Worm (Caenorhabditis elegans) whole organism, late embryonic: Measurements from ENCODE around the gene ZC412.10.
A peak's percentile ranks its signal among the peaks of the same experiment; 100 is the strongest.

ENCODE experiments used
- C38D4.7 ChIP-seq: fragments of 200-800 bp; sonication (Bioruptor generic); optimal IDR thresholded peaks from 2 replicates; lab custom pipeline; 2018; ENCODE audit warnings: mild to moderate bottlenecking, missing genetic modification characterization, moderate library complexity, missing compliant biosample characterization
- T23F11.4 ChIP-seq: fragments of 200-800 bp; sonication (Bioruptor generic); optimal IDR thresholded peaks from 2 replicates; lab custom pipeline; 2018; ENCODE audit warnings: mild to moderate bottlenecking, missing genetic modification characterization, missing compliant biosample characterization
- Y22D7AL.16 ChIP-seq: sonication (generic microtip); optimal IDR thresholded peaks from 2 replicates; lab custom pipeline; 2016; ENCODE audit warnings: missing genetic modification characterization, missing compliant biosample characterization
- ahr-1 ChIP-seq: sonication (generic microtip); optimal IDR thresholded peaks from 2 replicates; lab custom pipeline; 2016; ENCODE audit warnings: missing genetic modification characterization, missing compliant biosample characterization
- ama-1 ChIP-seq: fragments of 150-350 bp; optimal IDR thresholded peaks from 2 replicates; lab custom pipeline; 2014
- ceh-18 ChIP-seq: sonication (generic microtip); optimal IDR thresholded peaks from 2 replicates; lab custom pipeline; 2016; ENCODE audit warnings: missing genetic modification characterization, missing compliant biosample characterization
- ceh-24 ChIP-seq: sonication (generic microtip); optimal IDR thresholded peaks from 2 replicates; lab custom pipeline; 2016; ENCODE audit warnings: mild to moderate bottlenecking, missing genetic modification characterization, missing compliant biosample characterization
- ceh-30 ChIP-seq: fragments of 150-350 bp; optimal IDR thresholded peaks from 2 replicates; lab custom pipeline; 2014; ENCODE audit warnings: missing biosample characterization, missing genetic modification characterization
- ceh-31 ChIP-seq: sonication (generic microtip); optimal IDR thresholded peaks from 2 replicates; lab custom pipeline; 2016; ENCODE audit warnings: missing genetic modification characterization, missing compliant biosample characterization
- ceh-6 ChIP-seq: fragments of 200-800 bp; sonication (Bioruptor generic); optimal IDR thresholded peaks from 2 replicates; lab custom pipeline; 2018; ENCODE audit warnings: mild to moderate bottlenecking, missing genetic modification characterization, missing compliant biosample characterization
- ceh-9 ChIP-seq: sonication (generic microtip); optimal IDR thresholded peaks from 2 replicates; lab custom pipeline; 2016; ENCODE audit warnings: mild to moderate bottlenecking, missing genetic modification characterization, inconsistent platforms, missing compliant biosample characterization
- che-1 ChIP-seq: sonication (generic microtip); optimal IDR thresholded peaks from 2 replicates; lab custom pipeline; 2016; ENCODE audit warnings: mild to moderate bottlenecking, missing genetic modification characterization, missing compliant biosample characterization
- dmd-4 ChIP-seq: sonication (generic microtip); optimal IDR thresholded peaks from 2 replicates; lab custom pipeline; 2016; ENCODE audit warnings: borderline replicate concordance, missing genetic modification characterization, missing compliant biosample characterization
- ets-4 ChIP-seq: sonication (generic microtip); optimal IDR thresholded peaks from 2 replicates; lab custom pipeline; 2016; ENCODE audit warnings: missing genetic modification characterization, missing compliant biosample characterization
- eyg-1 ChIP-seq: sonication (generic microtip); optimal IDR thresholded peaks from 2 replicates; lab custom pipeline; 2016; ENCODE audit warnings: missing genotype, missing genetic modification characterization, missing compliant biosample characterization
- fax-1 ChIP-seq: sonication (generic microtip); optimal IDR thresholded peaks from 2 replicates; lab custom pipeline; 2016; ENCODE audit warnings: missing genotype, missing genetic modification characterization, missing compliant biosample characterization
- fkh-6 ChIP-seq: sonication (generic microtip); optimal IDR thresholded peaks from 2 replicates; lab custom pipeline; 2016; ENCODE audit warnings: missing genetic modification characterization, missing compliant biosample characterization
- hlh-13 ChIP-seq: fragments of 200-800 bp; sonication (Bioruptor generic); optimal IDR thresholded peaks from 2 replicates; lab custom pipeline; 2018; ENCODE audit warnings: mild to moderate bottlenecking, missing genetic modification characterization, missing compliant biosample characterization
- hlh-30 ChIP-seq: sonication (generic microtip); optimal IDR thresholded peaks from 2 replicates; lab custom pipeline; 2017; ENCODE audit warnings: antibody characterized with exemption, missing genetic modification characterization, missing compliant biosample characterization; ENCODE audit not compliant: insufficient read depth
- hlh-6 ChIP-seq: sonication (generic microtip); optimal IDR thresholded peaks from 2 replicates; lab custom pipeline; 2016; ENCODE audit warnings: missing genotype, missing genetic modification characterization, missing compliant biosample characterization
- hlh-8 ChIP-seq: sonication (generic microtip); optimal IDR thresholded peaks from 2 replicates; lab custom pipeline; 2016; ENCODE audit warnings: missing genotype, missing genetic modification characterization, missing compliant biosample characterization
- lin-11 ChIP-seq: fragments of 200-800 bp; sonication (Bioruptor generic); optimal IDR thresholded peaks from 2 replicates; lab custom pipeline; 2018; ENCODE audit warnings: mild to moderate bottlenecking, missing genetic modification characterization, missing compliant biosample characterization
- madf-2 ChIP-seq: sonication (generic microtip); optimal IDR thresholded peaks from 2 replicates; lab custom pipeline; 2017; ENCODE audit warnings: missing genetic modification characterization, missing compliant biosample characterization
- mec-3 ChIP-seq: sonication (generic microtip); optimal IDR thresholded peaks from 2 replicates; lab custom pipeline; 2016; ENCODE audit warnings: borderline replicate concordance, missing genetic modification characterization, missing compliant biosample characterization
- nfya-1 ChIP-seq: sonication (generic microtip); optimal IDR thresholded peaks from 2 replicates; lab custom pipeline; 2017; ENCODE audit warnings: missing genetic modification characterization, mild to moderate bottlenecking, missing compliant biosample characterization, antibody characterized with exemption, moderate library complexity
- nhr-11 ChIP-seq: fragments of 150-350 bp; optimal IDR thresholded peaks from 2 replicates; lab custom pipeline; 2014; ENCODE audit warnings: missing biosample characterization, missing genetic modification characterization
- nhr-232 ChIP-seq: sonication (generic microtip); optimal IDR thresholded peaks from 2 replicates; lab custom pipeline; 2016; ENCODE audit warnings: missing genetic modification characterization, missing compliant biosample characterization
- pat-9 ChIP-seq: fragments of 200-800 bp; sonication (Bioruptor generic); optimal IDR thresholded peaks from 2 replicates; lab custom pipeline; 2018; ENCODE audit warnings: mild to moderate bottlenecking, missing genetic modification characterization, moderate library complexity, missing compliant biosample characterization
- pha-4 ChIP-seq: fragments of 150-350 bp; optimal IDR thresholded peaks from 2 replicates; lab custom pipeline; 2018; ENCODE audit warnings: missing biosample characterization, missing genetic modification reagents, missing genetic modification characterization
- rnt-1 ChIP-seq: sonication (generic microtip); optimal IDR thresholded peaks from 2 replicates; lab custom pipeline; 2016; ENCODE audit warnings: missing genetic modification characterization, missing compliant biosample characterization
- sox-2 ChIP-seq: fragments of 200-800 bp; sonication (Bioruptor generic); IDR thresholded peaks from 2 replicates; pipeline ENCODE4 v1.3.6; 2022; ENCODE audit warnings: missing genetic modification reagents, missing genetic modification characterization, missing compliant biosample characterization
- syd-9 ChIP-seq: sonication (generic microtip); optimal IDR thresholded peaks from 2 replicates; lab custom pipeline; 2016; ENCODE audit warnings: mild to moderate bottlenecking, missing genetic modification characterization, moderate library complexity, missing compliant biosample characterization
- ttx-3 ChIP-seq: sonication (generic microtip); optimal IDR thresholded peaks from 2 replicates; lab custom pipeline; 2016; ENCODE audit warnings: missing genetic modification reagents, missing genetic modification characterization, missing compliant biosample characterization
- unc-55 ChIP-seq: sonication (generic microtip); optimal IDR thresholded peaks from 2 replicates; lab custom pipeline; 2017; ENCODE audit warnings: missing biosample characterization, missing genetic modification reagents, missing genetic modification characterization
- zip-5 ChIP-seq: sonication (generic microtip); optimal IDR thresholded peaks from 2 replicates; lab custom pipeline; 2016; ENCODE audit warnings: missing genetic modification characterization, missing compliant biosample characterization

Gene ZC412.10

DNA sequence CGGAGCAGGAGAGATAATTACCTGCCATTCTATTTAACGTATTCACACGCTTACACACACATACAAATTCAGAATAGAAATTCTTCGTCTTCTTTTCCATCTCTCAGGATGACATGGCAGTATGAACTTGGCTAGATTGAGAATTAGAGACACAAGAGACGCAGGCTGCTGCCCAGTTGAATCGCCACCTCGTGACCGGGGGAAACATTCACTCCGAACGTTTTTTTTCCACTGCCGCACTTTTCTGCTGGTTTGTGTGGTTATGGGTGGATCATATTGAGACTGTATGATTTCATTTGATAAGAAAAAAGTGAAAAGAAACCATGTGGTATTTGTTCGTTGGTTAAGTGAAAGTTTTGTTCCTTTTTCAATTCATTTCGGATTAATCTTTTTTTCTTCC lies 27.0 kb downstream of the ZC412.10 start:
- TF ChIP-seq ceh-31 (peak; percentile 10), hlh-30 (tag; lab: Kevin White, UChicago) (peak; percentile 89), eyg-1 (no peak), nfya-1 (peak; percentile 32)

DNA sequence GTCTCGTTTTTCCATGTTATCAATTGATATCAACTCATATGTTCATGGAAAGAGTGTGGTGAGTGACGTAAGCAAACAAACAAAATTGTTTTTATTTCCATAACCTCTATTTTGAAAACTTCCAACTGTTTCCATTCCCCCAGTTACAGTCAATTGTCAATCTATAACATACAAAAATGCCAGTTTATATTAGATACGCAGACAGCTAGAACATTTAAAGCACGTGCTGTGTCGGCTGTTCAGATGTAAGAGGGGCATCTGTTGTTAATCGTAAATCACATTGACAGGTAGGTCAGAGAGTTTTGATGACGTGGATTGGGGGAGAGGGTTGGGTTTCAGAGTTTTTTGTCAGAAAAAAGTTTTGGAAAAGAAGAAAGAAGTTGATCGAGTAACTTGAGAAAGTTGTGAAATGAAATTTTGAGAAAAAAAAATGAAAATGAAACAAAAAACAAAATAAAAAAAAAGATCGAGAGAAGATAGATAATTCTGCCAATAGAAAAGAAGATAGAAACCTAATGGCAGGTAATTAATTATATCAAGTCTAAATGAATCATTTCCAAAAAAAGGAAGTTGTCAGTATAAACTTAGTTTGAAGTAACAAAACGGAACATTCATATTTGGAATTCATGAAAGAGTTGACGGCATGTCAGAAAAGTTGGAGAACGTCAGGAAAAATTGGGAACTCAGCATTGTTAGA lies 28.0 kb downstream of the ZC412.10 start:
- TF ChIP-seq ceh-30 (tag; lab: Kevin White, UChicago): no peak
- TF ChIP-seq hlh-8 (tag; lab: Kevin White, UChicago): peak; percentile 13
- TF ChIP-seq nfya-1: peak; percentile 31
- peak; percentile 36 for TF ChIP-seq rnt-1
- TF ChIP-seq lin-11 (tag; lab: Kevin White, UChicago): no peak
- peak; percentile 87 for TF ChIP-seq hlh-30 (tag; lab: Kevin White, UChicago)
- TF ChIP-seq syd-9: no peak
- no peak for TF ChIP-seq hlh-6
- peak; percentile 99 for TF ChIP-seq unc-55 (GFP tag; lab: Kevin White, UChicago)
- TF ChIP-seq mec-3: no peak
- TF ChIP-seq sox-2 (GFP tag; lab: Robert Waterston, UW): no peak
- TF ChIP-seq ceh-24 (tag; lab: Kevin White, UChicago): no peak
- peak; percentile 61 for TF ChIP-seq ceh-18 (tag; lab: Kevin White, UChicago)
- no peak for TF ChIP-seq eyg-1

DNA sequence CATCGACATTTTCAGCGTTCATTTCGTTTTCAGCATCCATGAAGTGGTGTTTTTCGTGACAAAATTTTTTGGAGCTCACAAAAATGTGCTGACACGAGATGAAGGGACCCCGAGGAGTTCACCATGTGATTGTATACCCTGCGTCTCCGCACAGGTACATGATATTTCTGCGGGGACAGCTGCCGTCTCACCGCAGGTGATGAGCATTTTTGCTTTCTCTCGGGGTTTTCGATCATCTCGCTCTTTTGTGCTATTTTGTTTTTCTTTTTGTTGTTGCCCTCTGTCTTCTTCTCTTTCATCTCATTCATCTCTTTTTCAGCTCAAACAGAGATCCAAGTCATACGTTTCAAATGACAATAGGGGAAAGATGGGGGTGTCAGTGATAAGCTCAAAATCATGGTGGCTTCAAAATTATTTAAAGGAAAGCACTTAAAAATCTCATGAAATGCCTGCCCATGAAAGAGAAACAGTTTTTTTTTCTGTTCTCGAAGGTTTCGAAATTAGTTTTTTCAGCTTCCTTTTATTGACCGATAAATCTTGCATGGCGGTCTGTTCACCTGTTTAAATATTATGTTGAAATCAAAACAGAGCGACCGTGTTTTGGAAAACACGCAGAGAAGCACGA lies 29.2 kb downstream of the ZC412.10 start, which contains the start of gene ret-1:
ret-1 (minus strand) TSS at position 123 of the 625 bp plus-strand sequence.
- TF ChIP-seq Y22D7AL.16 (tag; lab: Kevin White, UChicago) (no peak), rnt-1 (peak; percentile 78), madf-2 (tag; lab: Kevin White, UChicago) (peak; percentile 8), unc-55 (GFP tag; lab: Kevin White, UChicago) (peak; percentile 45), ama-1 (lab: Kevin White, UChicago) (no peak), hlh-30 (tag; lab: Kevin White, UChicago) (peak; percentile 83), ttx-3 (tag; lab: Kevin White, UChicago) (no peak), ceh-18 (tag; lab: Kevin White, UChicago) (peak; percentile 6)

DNA sequence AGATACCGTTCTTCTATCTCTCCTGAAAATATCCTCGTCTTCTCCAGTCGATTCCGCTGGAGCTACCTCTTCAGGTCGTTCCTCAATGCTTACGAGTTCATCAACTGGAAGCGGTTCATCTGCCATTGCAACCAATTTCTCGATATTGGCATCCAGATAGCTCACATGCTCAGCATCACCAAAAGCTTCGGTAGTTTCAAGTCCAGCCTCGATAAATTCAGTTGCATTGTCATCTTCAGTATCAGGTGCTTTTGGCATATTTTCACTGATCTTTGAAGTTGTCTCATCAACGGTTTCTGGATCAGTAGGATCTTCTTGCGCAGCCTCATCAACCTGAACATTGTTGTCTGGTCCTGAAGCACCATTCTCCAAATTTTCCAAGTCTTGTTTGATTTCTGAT lies 35.0 kb downstream of the ZC412.10 start:
- TF ChIP-seq hlh-8 (tag; lab: Kevin White, UChicago): no peak

DNA sequence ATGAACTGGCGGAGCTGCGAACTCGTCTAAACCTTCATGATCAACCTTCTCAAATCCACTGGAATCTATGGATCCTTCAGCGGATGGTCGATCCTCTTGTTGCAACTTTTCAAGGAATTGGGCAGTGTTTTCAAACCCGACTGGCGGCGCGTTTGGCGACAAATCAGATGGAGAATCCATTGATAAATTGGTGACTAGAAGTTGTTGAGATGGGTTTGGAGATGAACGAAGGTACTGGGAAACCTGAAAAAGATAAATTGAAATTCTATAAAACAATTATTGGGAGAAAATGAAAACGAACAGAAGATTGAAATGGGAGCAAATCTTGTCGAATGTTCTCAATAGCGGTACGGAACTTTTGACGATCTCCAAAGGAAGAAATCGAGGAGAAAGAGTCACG lies 38.5 kb downstream of the ZC412.10 start:
- TF ChIP-seq unc-55 (GFP tag; lab: Kevin White, UChicago) (no peak), che-1 (no peak), nhr-11 (tag; lab: Kevin White, UChicago) (no peak), dmd-4 (tag; lab: Kevin White, UChicago) (no peak), ahr-1 (no peak), hlh-13 (GFP tag; lab: Kevin White, UChicago) (no peak), fax-1 (tag; lab: Kevin White, UChicago) (no peak), zip-5 (tag; lab: Kevin White, UChicago) (no peak), ets-4 (no peak), pha-4 (no peak), hlh-8 (tag; lab: Kevin White, UChicago) (no peak), pat-9 (tag; lab: Kevin White, UChicago) (no peak), ceh-18 (tag; lab: Kevin White, UChicago) (no peak), sox-2 (GFP tag; lab: Robert Waterston, UW) (no peak), ceh-6 (GFP tag; lab: Kevin White, UChicago) (no peak), ceh-9 (no peak), nhr-232 (tag; lab: Kevin White, UChicago) (no peak), fkh-6 (tag; lab: Kevin White, UChicago) (no peak), T23F11.4 (GFP tag; lab: Kevin White, UChicago) (no peak), C38D4.7 (no peak)
